Worm (Caenorhabditis elegans): ENCODE results near the gene T21D9.2.

DNA sequence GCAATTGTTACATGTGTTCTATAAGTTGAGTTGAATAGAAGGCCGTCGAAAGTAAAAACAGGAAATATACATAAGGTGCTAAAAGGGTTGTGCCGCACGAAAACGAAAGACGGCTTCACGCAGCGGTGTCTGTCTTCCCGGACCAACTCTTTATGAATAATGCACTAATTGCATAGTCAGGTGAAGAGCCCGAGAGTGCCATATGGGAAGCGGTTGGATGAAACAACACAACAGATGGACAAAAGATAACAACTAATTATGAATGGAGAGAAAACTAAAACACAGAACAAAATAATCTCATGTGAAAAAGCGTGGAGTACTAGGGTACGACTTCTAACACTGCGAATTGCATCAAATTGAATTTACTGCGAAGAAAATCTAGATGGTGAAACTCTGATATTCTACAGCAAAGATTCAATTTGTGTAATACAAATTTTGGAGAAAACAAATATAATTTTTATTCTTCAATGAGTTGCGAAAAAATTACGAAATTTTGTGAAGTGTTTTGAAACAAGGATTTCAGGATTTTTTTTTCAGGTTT is 47.8 kb downstream of the T21D9.2 start:
- TF ChIP-seq elt-3 (tag; optimal IDR thresholded peaks at IDR 0.05) (no peak), ceh-43 (GFP tag; optimal IDR thresholded peaks at IDR 0.05) (no peak), nhr-12 (tag; optimal IDR thresholded peaks at IDR 0.05) (no peak), nhr-2 (tag; optimal IDR thresholded peaks at IDR 0.05) (no peak), nhr-237 (tag; optimal IDR thresholded peaks at IDR 0.05) (no peak)

Measured in whole organism, mixed stage, embryonic.